Fruit fly (Drosophila melanogaster) whole organism, embryonic: ENCODE data around the gene CG9338.

ENCODE experiments used
- Abd-B ChIP-seq: fragments of 200-800 bp; sonication (Bioruptor generic); optimal IDR thresholded peaks from 2 replicates; lab custom pipeline; 2018; ENCODE audit warnings: missing biosample characterization, mild to moderate bottlenecking, missing genetic modification characterization, moderate library complexity
- CG13123 ChIP-seq: fragments of 200-800 bp; sonication (Bioruptor generic); optimal IDR thresholded peaks from 2 replicates; lab custom pipeline; 2016; ENCODE audit warnings: missing biosample characterization, missing genetic modification characterization
- CG2120 ChIP-seq: fragments of 200-800 bp; sonication (Bioruptor generic); optimal IDR thresholded peaks from 3 replicates; lab custom pipeline; 2016; ENCODE audit warnings: missing biosample characterization, missing genetic modification characterization
- CG6854 ChIP-seq: fragments of 200-800 bp; sonication (Bioruptor generic); optimal IDR thresholded peaks from 3 replicates; lab custom pipeline; 2017; ENCODE audit warnings: missing biosample characterization, mild to moderate bottlenecking, missing genetic modification characterization
- Side ChIP-seq: fragments of 200-800 bp; sonication (Bioruptor generic); optimal IDR thresholded peaks from 2 replicates; lab custom pipeline; 2016; ENCODE audit warnings: missing biosample characterization, missing genetic modification characterization
- crp ChIP-seq, 2 experiments: fragments of 200-800 bp; sonication (Bioruptor generic); optimal IDR thresholded peaks; 2 replicates in 1 of 2; 3 replicates in 1 of 2; lab custom pipeline; 2017; ENCODE audit warnings: missing biosample characterization in 2 of 2, missing genetic modification characterization in 2 of 2, mild to moderate bottlenecking in 1 of 2, moderate library complexity in 1 of 2
- lmd ChIP-seq: fragments of 200-800 bp; sonication (Bioruptor generic); IDR thresholded peaks from 2 replicates; pipeline ENCODE4 v1.3.6; 2022; ENCODE audit warnings: missing biosample characterization, missing genetic modification characterization
- onecut ChIP-seq: fragments of 200-800 bp; sonication (Bioruptor generic); IDR thresholded peaks from 2 replicates; pipeline ENCODE4 v1.3.6; 2022; ENCODE audit warnings: missing biosample characterization, missing genetic modification characterization
- rib ChIP-seq: fragments of 200-800 bp; sonication (Bioruptor generic); IDR thresholded peaks from 2 replicates; pipeline ENCODE4 v1.3.6; 2022; ENCODE audit warnings: missing biosample characterization, missing genetic modification characterization
- sim ChIP-seq: fragments of 200-800 bp; sonication (Bioruptor generic); IDR thresholded peaks from 2 replicates; pipeline ENCODE4 v1.3.6; 2022; ENCODE audit warnings: missing biosample characterization, missing genetic modification characterization
- toy ChIP-seq: fragments of 200-800 bp; sonication (Bioruptor generic); IDR thresholded peaks from 2 replicates; pipeline ENCODE4 v1.3.6; 2022; ENCODE audit warnings: missing biosample characterization, missing genetic modification characterization

- TF ChIP-seq rib (GFP tag; lab: Robert Waterston, UW) (no peak), Abd-B (GFP tag; lab: Kevin White, UChicago) (no peak), CG2120 (GFP tag; lab: Kevin White, UChicago) (no peak), CG6854 (GFP tag; lab: Kevin White, UChicago) (no peak), crp (GFP tag; optimal IDR thresholded peaks at IDR 0.05; lab: Kevin White, UChicago) (no peak), sim (no peak), toy (GFP tag; lab: Robert Waterston, UW) (no peak), CG13123 (GFP tag; lab: Kevin White, UChicago) (no peak), lmd (no peak), onecut (no peak), Side (GFP tag; lab: Kevin White, UChicago) (no peak)
Measured at dm6 chr2L:20878463-20878862, 13.4 kb downstream of the CG9338 start.
